Fruit fly (Drosophila melanogaster) whole organism, embryonic: Measurements from ENCODE around the gene CG32079.

Experiments used
- Antp ChIP-seq: fragments of 200-800 bp; sonication (Bioruptor generic); optimal IDR thresholded peaks from 3 replicates; lab custom pipeline; 2016; ENCODE audit warnings: missing biosample characterization, missing genetic modification characterization
- Asciz ChIP-seq: fragments of 200-800 bp; sonication (Bioruptor generic); optimal IDR thresholded peaks from 2 replicates; lab custom pipeline; 2017; ENCODE audit warnings: missing biosample characterization, mild to moderate bottlenecking, missing genetic modification characterization, missing genetic modification reagents
- Atf6 ChIP-seq: fragments of 200-800 bp; sonication (Bioruptor generic); IDR thresholded peaks from 2 replicates; pipeline ENCODE4 v1.3.6; 2022; ENCODE audit warnings: missing biosample characterization, missing genetic modification characterization
- Bgb ChIP-seq: fragments of 200-800 bp; sonication (Bioruptor generic); IDR thresholded peaks from 2 replicates; pipeline ENCODE4 v1.3.6; 2022; ENCODE audit warnings: missing biosample characterization, missing genetic modification characterization; ENCODE audit not compliant: partially characterized antibody
- CG10462 ChIP-seq: fragments of 200-800 bp; sonication (Bioruptor generic); optimal IDR thresholded peaks from 2 replicates; lab custom pipeline; 2016; ENCODE audit warnings: missing biosample characterization, missing genetic modification characterization
- CG11696 ChIP-seq: fragments of 200-800 bp; sonication (Bioruptor generic); IDR thresholded peaks from 2 replicates; pipeline ENCODE4 v1.3.6; 2022; ENCODE audit warnings: missing biosample characterization, missing genetic modification characterization
- CG12219 ChIP-seq: fragments of 200-800 bp; sonication (Bioruptor generic); optimal IDR thresholded peaks from 3 replicates; lab custom pipeline; 2018; ENCODE audit warnings: missing biosample characterization, mild to moderate bottlenecking, missing genetic modification characterization
- CG12236 ChIP-seq: fragments of 200-800 bp; sonication (Bioruptor generic); optimal IDR thresholded peaks from 2 replicates; lab custom pipeline; 2016; ENCODE audit warnings: missing biosample characterization, missing genetic modification characterization
- CG14965 ChIP-seq: fragments of 200-800 bp; sonication (Bioruptor generic); optimal IDR thresholded peaks from 2 replicates; lab custom pipeline; 2016; ENCODE audit warnings: missing biosample characterization, missing genetic modification characterization, borderline replicate concordance
- CG15011 ChIP-seq: fragments of 200-800 bp; sonication (Bioruptor generic); optimal IDR thresholded peaks from 3 replicates; lab custom pipeline; 2018; ENCODE audit warnings: missing biosample characterization, mild to moderate bottlenecking, missing genetic modification characterization
- CG16815 ChIP-seq: fragments of 200-800 bp; sonication (Bioruptor generic); optimal IDR thresholded peaks from 3 replicates; lab custom pipeline; 2017; ENCODE audit warnings: missing biosample characterization, mild to moderate bottlenecking, missing genetic modification characterization
- CG17328 ChIP-seq: fragments of 200-800 bp; sonication (Bioruptor generic); IDR thresholded peaks from 2 replicates; pipeline ENCODE4 v1.3.6; 2022; ENCODE audit warnings: missing biosample characterization, missing genetic modification characterization
- CG3065 ChIP-seq: fragments of 200-800 bp; sonication (Bioruptor generic); optimal IDR thresholded peaks from 2 replicates; lab custom pipeline; 2016; ENCODE audit warnings: missing biosample characterization, missing genetic modification characterization
- CG31365 ChIP-seq: fragments of 200-800 bp; sonication (Bioruptor generic); optimal IDR thresholded peaks from 2 replicates; lab custom pipeline; 2018; ENCODE audit warnings: missing biosample characterization, mild to moderate bottlenecking, missing genetic modification characterization
- CG32772 ChIP-seq: fragments of 200-800 bp; sonication (Bioruptor generic); IDR thresholded peaks from 2 replicates; pipeline ENCODE4 v1.3.6; 2022; ENCODE audit warnings: missing biosample characterization, missing genetic modification characterization
- CG34376 ChIP-seq: fragments of 200-800 bp; sonication (Bioruptor generic); optimal IDR thresholded peaks from 2 replicates; lab custom pipeline; 2018; ENCODE audit warnings: missing biosample characterization, mild to moderate bottlenecking, missing genetic modification characterization
- CG6254 ChIP-seq: fragments of 200-800 bp; sonication (Bioruptor generic); optimal IDR thresholded peaks from 3 replicates; lab custom pipeline; 2017; ENCODE audit warnings: mild to moderate bottlenecking, missing biosample characterization, missing genetic modification reagents, missing genetic modification characterization
- CG6272 ChIP-seq: fragments of 200-800 bp; sonication (Bioruptor generic); IDR thresholded peaks from 2 replicates; pipeline ENCODE4 v1.3.6; 2022; ENCODE audit warnings: missing biosample characterization, missing genetic modification characterization
- CG6654 ChIP-seq: fragments of 200-800 bp; sonication (Bioruptor generic); optimal IDR thresholded peaks from 2 replicates; lab custom pipeline; 2017; ENCODE audit warnings: missing biosample characterization, mild to moderate bottlenecking, missing genetic modification characterization
- CG8290 ChIP-seq, 3 experiments: fragments of 200-800 bp; sonication (Bioruptor generic); optimal IDR thresholded peaks; 2 replicates each; lab custom pipeline; 2016 to 2019; ENCODE audit warnings: missing biosample characterization in 3 of 3, missing genetic modification characterization in 3 of 3, mild to moderate bottlenecking in 2 of 3, moderate library complexity in 1 of 3
- CkIIα-i1 ChIP-seq: fragments of 200-800 bp; sonication (Bioruptor generic); IDR thresholded peaks from 2 replicates; pipeline ENCODE4 v1.3.6; 2022; ENCODE audit warnings: missing biosample characterization, missing genetic modification characterization
- D19A ChIP-seq: fragments of 200-800 bp; optimal IDR thresholded peaks from 3 replicates; lab custom pipeline; 2019; ENCODE audit warnings: missing biosample characterization, mild to moderate bottlenecking, missing genetic modification characterization, moderate library complexity
- Doc2 ChIP-seq: fragments of 200-800 bp; sonication (Bioruptor generic); IDR thresholded peaks from 2 replicates; pipeline ENCODE4 v1.3.6; 2022; ENCODE audit warnings: missing biosample characterization, missing genetic modification characterization
- Fer2 ChIP-seq: fragments of 200-800 bp; sonication (Bioruptor generic); optimal IDR thresholded peaks from 2 replicates; lab custom pipeline; 2018; ENCODE audit warnings: missing biosample characterization, mild to moderate bottlenecking, missing genetic modification characterization, moderate library complexity
- GATAe ChIP-seq: fragments of 200-800 bp; sonication (Bioruptor generic); conservative IDR thresholded peaks from 2 replicates; pipeline ENCODE4 v1.3.6; 2022; ENCODE audit warnings: missing biosample characterization, missing genetic modification characterization
- HHEX ChIP-seq: fragments of 200-800 bp; sonication (Bioruptor generic); optimal IDR thresholded peaks from 3 replicates; lab custom pipeline; 2017; ENCODE audit warnings: missing biosample characterization, mild to moderate bottlenecking, missing genetic modification characterization, missing genetic modification reagents
- Med ChIP-seq: fragments of 200-800 bp; sonication (Bioruptor generic); peaks from one replicate; lab custom pipeline; 2016; ENCODE audit warnings: missing biosample characterization, missing genetic modification characterization, mild to moderate bottlenecking, inconsistent platforms, moderate library complexity
- Sox100B ChIP-seq: fragments of 200-800 bp; sonication (Bioruptor generic); optimal IDR thresholded peaks from 3 replicates; lab custom pipeline; 2018; ENCODE audit warnings: missing biosample characterization, mild to moderate bottlenecking, missing genetic modification characterization
- Trl ChIP-seq, 3 experiments: fragments of >200 bp in 2 of 3; fragments of 200-800 bp in 1 of 3; sonication (Bioruptor generic) in 1 of 3; optimal IDR thresholded peaks; 2 replicates in 1 of 3; 3 replicates in 2 of 3; lab custom pipeline; 2016 to 2017; ENCODE audit warnings: missing biosample characterization in 1 of 3, missing genetic modification characterization in 1 of 3
- ab ChIP-seq: fragments of 200-800 bp; sonication (Bioruptor generic); optimal IDR thresholded peaks from 2 replicates; lab custom pipeline; 2016; ENCODE audit warnings: missing biosample characterization, missing genetic modification characterization
- abd-A ChIP-seq: fragments of 200-800 bp; sonication (Bioruptor generic); optimal IDR thresholded peaks from 3 replicates; lab custom pipeline; 2019; ENCODE audit warnings: missing biosample characterization, mild to moderate bottlenecking, missing genetic modification characterization, moderate library complexity
- ash1 ChIP-seq: fragments of 200-800 bp; sonication (Bioruptor generic); optimal IDR thresholded peaks from 2 replicates; lab custom pipeline; 2018; ENCODE audit warnings: missing biosample characterization, mild to moderate bottlenecking, missing genetic modification characterization
- btn ChIP-seq: fragments of 200-800 bp; sonication (Bioruptor generic); optimal IDR thresholded peaks from 2 replicates; lab custom pipeline; 2016; ENCODE audit warnings: missing biosample characterization, missing genetic modification characterization
- cas ChIP-seq: fragments of 200-800 bp; sonication (Bioruptor generic); IDR thresholded peaks from 2 replicates; pipeline ENCODE4 v1.3.6; 2022; ENCODE audit warnings: missing biosample characterization, missing genetic modification characterization
- cato ChIP-seq: fragments of 200-800 bp; sonication (Bioruptor generic); optimal IDR thresholded peaks from 2 replicates; lab custom pipeline; 2016; ENCODE audit warnings: missing biosample characterization, missing genetic modification characterization, borderline replicate concordance
- chinmo ChIP-seq: fragments of 200-800 bp; sonication (Bioruptor generic); IDR thresholded peaks from 4 replicates; pipeline ENCODE4 v1.3.6; 2022; ENCODE audit warnings: missing biosample characterization, missing genetic modification characterization; ENCODE audit not compliant: partially characterized antibody
- dpn ChIP-seq, 2 experiments: fragments of 200-800 bp; sonication (Bioruptor generic); optimal IDR thresholded peaks; 3 replicates each; lab custom pipeline; 2016; ENCODE audit warnings: missing biosample characterization in 2 of 2, missing genetic modification characterization in 2 of 2
- ewg ChIP-seq: fragments of 200-800 bp; sonication (Bioruptor generic); optimal IDR thresholded peaks from 3 replicates; lab custom pipeline; 2017; ENCODE audit warnings: mild to moderate bottlenecking, missing biosample characterization, missing genetic modification reagents, missing genetic modification characterization
- eyg ChIP-seq: fragments of 200-800 bp; sonication (Bioruptor generic); optimal IDR thresholded peaks from 3 replicates; lab custom pipeline; 2016; ENCODE audit warnings: missing biosample characterization, missing genetic modification characterization
- fd3F ChIP-seq: fragments of 200-800 bp; sonication (Bioruptor generic); optimal IDR thresholded peaks from 2 replicates; lab custom pipeline; 2018; ENCODE audit warnings: missing biosample characterization, mild to moderate bottlenecking, missing genetic modification characterization, moderate library complexity
- fru ChIP-seq: fragments of >200 bp; optimal IDR thresholded peaks from 2 replicates; lab custom pipeline; 2017
- gcm ChIP-seq: fragments of 200-800 bp; sonication (Bioruptor generic); optimal IDR thresholded peaks from 2 replicates; lab custom pipeline; 2019; ENCODE audit warnings: missing biosample characterization, mild to moderate bottlenecking, missing genetic modification characterization, moderate library complexity
- grau ChIP-seq: fragments of 200-800 bp; optimal IDR thresholded peaks from 3 replicates; lab custom pipeline; 2019; ENCODE audit warnings: missing biosample characterization, mild to moderate bottlenecking, missing genetic modification characterization, moderate library complexity
- inv ChIP-seq: fragments of 200-800 bp; sonication (Bioruptor generic); IDR thresholded peaks from 2 replicates; pipeline ENCODE4 v1.3.6; 2022; ENCODE audit warnings: missing biosample characterization, missing genetic modification characterization; ENCODE audit not compliant: partially characterized antibody
- lilli ChIP-seq: fragments of 200-800 bp; sonication (Bioruptor generic); optimal IDR thresholded peaks from 3 replicates; lab custom pipeline; 2016; ENCODE audit warnings: missing biosample characterization, missing genetic modification characterization
- pb ChIP-seq: fragments of 200-800 bp; sonication (Bioruptor generic); optimal IDR thresholded peaks from 3 replicates; lab custom pipeline; 2016; ENCODE audit warnings: missing biosample characterization, missing genetic modification characterization
- ranshi ChIP-seq: fragments of 200-800 bp; sonication (Bioruptor generic); IDR thresholded peaks from 2 replicates; pipeline ENCODE4 v1.3.6; 2022; ENCODE audit warnings: missing biosample characterization, missing genetic modification characterization
- repo ChIP-seq: fragments of 200-800 bp; sonication (Bioruptor generic); optimal IDR thresholded peaks from 2 replicates; lab custom pipeline; 2016; ENCODE audit warnings: missing biosample characterization, missing genetic modification characterization
- stc ChIP-seq: fragments of 200-800 bp; sonication (Bioruptor generic); IDR thresholded peaks from 2 replicates; pipeline ENCODE4 v1.3.6; 2022; ENCODE audit warnings: missing biosample characterization, missing genetic modification characterization
- tll ChIP-seq, 2 experiments: fragments of 200-800 bp in 1 of 2; fragments of >200 bp in 1 of 2; sonication (Bioruptor generic) in 1 of 2; optimal IDR thresholded peaks; 2 replicates each; lab custom pipeline; 2017 to 2019; ENCODE audit warnings: missing biosample characterization in 2 of 2, missing genetic modification characterization in 2 of 2, mild to moderate bottlenecking in 1 of 2, moderate library complexity in 1 of 2

CG32079 gene

DNA sequence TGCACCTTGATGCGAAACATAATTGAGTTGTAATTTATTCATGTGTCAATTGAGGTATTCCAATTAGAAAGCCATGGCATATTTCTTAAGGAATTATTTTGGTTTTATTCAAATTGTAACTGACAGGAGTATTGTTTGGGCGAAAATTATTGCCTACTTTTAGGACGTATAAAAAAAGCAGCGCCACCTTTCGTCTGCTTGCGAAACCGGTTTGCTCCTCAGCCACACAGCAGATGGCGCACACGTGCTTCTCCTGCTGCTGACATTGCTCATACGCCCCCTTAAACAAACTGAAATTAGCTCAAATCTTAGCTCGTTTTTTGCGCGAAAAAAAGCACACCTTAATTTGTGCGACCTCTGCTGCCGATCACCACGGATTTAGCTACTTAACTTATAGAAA, 22.5 kb downstream of the CG32079 start (continued):
- TF ChIP-seq Doc2 (GFP tag; lab: Robert Waterston, UW) (no peak), ash1 (GFP tag; lab: Kevin White, UChicago) (peak; percentile 24), pb (GFP tag; lab: Kevin White, UChicago) (peak; percentile 77), Antp (peak; percentile 81), CG31365 (tag; lab: Kevin White, UChicago) (peak; percentile 59), abd-A (tag; lab: Kevin White, UChicago) (no peak), cato (GFP tag; lab: Kevin White, UChicago) (no peak), Sox100B (GFP tag; lab: Kevin White, UChicago) (peak; percentile 17), dpn (GFP tag; optimal IDR thresholded peaks at IDR 0.05; lab: Kevin White, UChicago) (peak; percentile 79 to 85), grau (peak; percentile 70), eyg (GFP tag; lab: Kevin White, UChicago) (peak; percentile 37), D19A (tag; lab: Kevin White, UChicago) (peak; percentile 42), CkIIα-i1 (no peak), Bgb (peak; percentile 28; the same call in 1 of the 2 replicates), ab (GFP tag; lab: Kevin White, UChicago) (peak; percentile 11), repo (GFP tag; lab: Kevin White, UChicago) (peak; percentile 66), CG15011 (GFP tag; lab: Kevin White, UChicago) (peak; percentile 16), fd3F (GFP tag; lab: Kevin White, UChicago) (peak; percentile 67), CG6254 (GFP tag; lab: Kevin White, UChicago) (peak; percentile 29), Atf6 (GFP tag; lab: Robert Waterston, UW) (peak; percentile 67), HHEX (peak; percentile 62), CG6272 (GFP tag; lab: Robert Waterston, UW) (peak; percentile 31; the same call in 1 of the 2 replicates), CG6654 (GFP tag; lab: Kevin White, UChicago) (peak; percentile 36), CG12219 (peak; percentile 62), fru (lab: Kevin White, UChicago) (no peak), Fer2 (peak; percentile 36), chinmo (no peak), gcm (no peak), tll (GFP tag; optimal IDR thresholded peaks at IDR 0.05; lab: Kevin White, UChicago) (no peak), ewg (GFP tag; lab: Kevin White, UChicago) (peak; percentile 72), CG11696 (GFP tag; lab: Robert Waterston, UW) (no peak), CG8290 (GFP tag; optimal IDR thresholded peaks at IDR 0.05; lab: Kevin White, UChicago) (peak; percentile 48), CG8290 (tag; optimal IDR thresholded peaks at IDR 0.05; lab: Kevin White, UChicago) (peak; percentile 28 to 92), CG32772 (peak; percentile 80), cas (GFP tag; lab: Robert Waterston, UW) (no peak), Trl (optimal IDR thresholded peaks at IDR 0.05; lab: Kevin White, UChicago) (no peak), Trl (GFP tag; optimal IDR thresholded peaks at IDR 0.05; lab: Kevin White, UChicago) (peak; percentile 82), CG34376 (peak; percentile 45), CG3065 (GFP tag; lab: Kevin White, UChicago) (peak; percentile 69), Med (peak; percentile 98), CG16815 (GFP tag; lab: Kevin White, UChicago) (peak; percentile 49), btn (peak; percentile 42), lilli (peak; percentile 69), ranshi (peak; percentile 72), CG12236 (GFP tag; lab: Kevin White, UChicago) (peak; percentile 69), inv (GFP tag; lab: Robert Waterston, UW) (no peak), CG10462 (GFP tag; lab: Kevin White, UChicago) (peak; percentile 54), CG17328 (GFP tag; lab: Robert Waterston, UW) (peak; percentile 75), stc (peak; percentile 60), CG14965 (peak; percentile 90), Asciz (peak; percentile 51), GATAe (GFP tag; lab: Robert Waterston, UW) (no peak)
